Worm (Caenorhabditis elegans): ENCODE measurements around the gene gst-7.
"Not testable (repeated sequence)": the region's sequence is repeated elsewhere in the genome, so short reads cannot be mapped to it uniquely, and the experiment has no call there.

ce11 chrII:4928367-4928766, 46.5 kb downstream of the gst-7 start:
- peak; percentile 64 for TF ChIP-seq tbx-37 (GFP tag; conservative IDR thresholded peaks at IDR 0.05)
- TF ChIP-seq ama-1 (optimal IDR thresholded peaks at IDR 0.05) = not testable (repeated sequence)

All from whole organism, early embryonic.